Worm (Caenorhabditis elegans) whole organism, young adult: Measurements from ENCODE around the gene srh-127.

Experiments
- B0336.3 ChIP-seq: fragments of 200-800 bp; sonication (Bioruptor generic); IDR thresholded peaks from 2 replicates; pipeline ENCODE4 v1.3.6; 2022; ENCODE audit warnings: missing genetic modification characterization, missing compliant biosample characterization
- D2030.7 ChIP-seq: fragments of 200-800 bp; sonication (Bioruptor generic); IDR thresholded peaks from 2 replicates; pipeline ENCODE4 v1.3.6; 2022; ENCODE audit warnings: missing genetic modification reagents, missing genetic modification characterization, missing compliant biosample characterization
- F37B4.10 ChIP-seq: fragments of 200-800 bp; sonication (Bioruptor generic); IDR thresholded peaks from 2 replicates; pipeline ENCODE4 v1.3.6; 2022; ENCODE audit warnings: missing genetic modification characterization, missing compliant biosample characterization
- K11D2.4 ChIP-seq: fragments of 200-800 bp; sonication (Bioruptor generic); IDR thresholded peaks from 2 replicates; pipeline ENCODE4 v1.3.6; 2022; ENCODE audit warnings: missing genetic modification reagents, missing genetic modification characterization, missing compliant biosample characterization
- K12H6.12 ChIP-seq: fragments of 200-800 bp; sonication (Bioruptor generic); optimal IDR thresholded peaks from 2 replicates; lab custom pipeline; 2018; ENCODE audit warnings: mild to moderate bottlenecking, missing genetic modification characterization, missing compliant biosample characterization
- T26A5.8 ChIP-seq: sonication (generic microtip); optimal IDR thresholded peaks from 2 replicates; lab custom pipeline; 2016; ENCODE audit warnings: missing genetic modification characterization, missing compliant biosample characterization
- Y79H2A.3 ChIP-seq: fragments of 200-800 bp; sonication (Bioruptor generic); conservative IDR thresholded peaks from 2 replicates; pipeline ENCODE4 v1.3.6; 2022; ENCODE audit warnings: missing genetic modification reagents, missing genetic modification characterization, missing compliant biosample characterization
- ama-1 ChIP-seq, 3 experiments: fragments of 150-350 bp in 1 of 3; sonication (generic microtip) in 2 of 3; optimal IDR thresholded peaks; 2 replicates each; lab custom pipeline; 2014 to 2018; ENCODE audit warnings: missing biosample characterization in 2 of 3, missing genetic modification characterization in 2 of 3, missing genetic modification reagents in 2 of 3
- cebp-1 ChIP-seq, 2 experiments: fragments of 200-800 bp in 1 of 2; sonication (Bioruptor generic) in 1 of 2; sonication (generic microtip) in 1 of 2; IDR thresholded peaks in 1 of 2; optimal IDR thresholded peaks in 1 of 2; 2 replicates each; pipeline versions ENCODE4 v1.3.6 to Lab custom; 2017 to 2022; ENCODE audit warnings: missing compliant biosample characterization in 2 of 2, missing genetic modification characterization in 2 of 2, mild to moderate bottlenecking in 1 of 2, missing genetic modification reagents in 1 of 2, moderate library complexity in 1 of 2
- ceh-58 ChIP-seq: fragments of 200-800 bp; sonication (Bioruptor generic); IDR thresholded peaks from 2 replicates; pipeline ENCODE4 v1.3.6; 2022; ENCODE audit warnings: missing genetic modification characterization, missing compliant biosample characterization
- ceh-91 ChIP-seq: fragments of 200-800 bp; sonication (Bioruptor generic); IDR thresholded peaks from 2 replicates; pipeline ENCODE4 v1.3.6; 2022; ENCODE audit warnings: missing genetic modification reagents, missing genetic modification characterization, missing compliant biosample characterization
- chd-7 ChIP-seq: sonication (generic microtip); optimal IDR thresholded peaks from 2 replicates; lab custom pipeline; 2016; ENCODE audit warnings: mild to moderate bottlenecking, missing genetic modification characterization, moderate library complexity, missing compliant biosample characterization
- egrh-3 ChIP-seq: fragments of 200-800 bp; sonication (Bioruptor generic); IDR thresholded peaks from 2 replicates; pipeline ENCODE4 v1.3.6; 2022; ENCODE audit warnings: missing genetic modification reagents, missing genetic modification characterization, missing compliant biosample characterization
- fkh-3 ChIP-seq: sonication (generic microtip); optimal IDR thresholded peaks from 2 replicates; lab custom pipeline; 2016; ENCODE audit warnings: mild to moderate bottlenecking, missing genetic modification characterization, missing compliant biosample characterization
- hlh-26 ChIP-seq: fragments of 200-800 bp; sonication (Bioruptor generic); conservative IDR thresholded peaks from 2 replicates; pipeline ENCODE4 v1.3.6; 2022; ENCODE audit warnings: missing genetic modification reagents, missing genetic modification characterization, missing compliant biosample characterization
- hmg-1.2 ChIP-seq: fragments of 200-800 bp; sonication (Bioruptor generic); IDR thresholded peaks from 2 replicates; pipeline ENCODE4 v1.3.6; 2022; ENCODE audit warnings: missing genetic modification reagents, missing genetic modification characterization, missing compliant biosample characterization
- hsf-1 ChIP-seq: fragments of 200-800 bp; sonication (Bioruptor generic); IDR thresholded peaks from 2 replicates; pipeline ENCODE4 v1.3.6; 2022; ENCODE audit warnings: missing genetic modification reagents, missing genetic modification characterization, missing compliant biosample characterization
- lin-26 ChIP-seq: fragments of 200-800 bp; sonication (Bioruptor generic); IDR thresholded peaks from 2 replicates; pipeline ENCODE4 v1.3.6; 2022; ENCODE audit warnings: missing genetic modification reagents, missing genetic modification characterization, missing compliant biosample characterization
- lin-40 ChIP-seq: sonication (generic microtip); optimal IDR thresholded peaks from 2 replicates; lab custom pipeline; 2016; ENCODE audit warnings: missing genetic modification characterization, mild to moderate bottlenecking, missing compliant biosample characterization, missing genotype, missing genetic modification reagents
- lin-54 ChIP-seq: fragments of 200-800 bp; sonication (Bioruptor generic); optimal IDR thresholded peaks from 2 replicates; lab custom pipeline; 2018; ENCODE audit warnings: mild to moderate bottlenecking, missing genetic modification characterization, missing compliant biosample characterization
- lsy-27 ChIP-seq: sonication (generic microtip); optimal IDR thresholded peaks from 2 replicates; lab custom pipeline; 2017; ENCODE audit warnings: missing genetic modification characterization, mild to moderate bottlenecking, missing compliant biosample characterization, antibody characterized with exemption, missing genotype, borderline replicate concordance; ENCODE audit not compliant: insufficient read depth
- madf-6 ChIP-seq: fragments of 200-800 bp; sonication (Bioruptor generic); IDR thresholded peaks from 2 replicates; pipeline ENCODE4 v1.3.6; 2022; ENCODE audit warnings: missing genetic modification reagents, missing genetic modification characterization, missing compliant biosample characterization
- mel-28 ChIP-seq: sonication (generic microtip); optimal IDR thresholded peaks from 2 replicates; lab custom pipeline; 2016; ENCODE audit warnings: borderline replicate concordance, mild to moderate bottlenecking, missing genetic modification characterization, missing compliant biosample characterization
- nhr-179 ChIP-seq: sonication (generic microtip); optimal IDR thresholded peaks from 2 replicates; lab custom pipeline; 2016; ENCODE audit warnings: mild to moderate bottlenecking, missing genetic modification characterization, missing compliant biosample characterization
- nhr-90 ChIP-seq: sonication (generic microtip); optimal IDR thresholded peaks from 2 replicates; lab custom pipeline; 2016; ENCODE audit warnings: missing genotype, mild to moderate bottlenecking, missing genetic modification characterization, missing compliant biosample characterization
- pha-4 ChIP-seq: fragments of 150-350 bp; sonication (generic microtip); optimal IDR thresholded peaks from 2 replicates; lab custom pipeline; 2014; ENCODE audit warnings: missing biosample characterization, missing genetic modification reagents, missing genetic modification characterization
- repo-1 ChIP-seq: sonication (generic microtip); optimal IDR thresholded peaks from 2 replicates; lab custom pipeline; 2017; ENCODE audit warnings: mild to moderate bottlenecking, missing genetic modification characterization, missing compliant biosample characterization
- rpc-1 ChIP-seq, 2 experiments: fragments of 150-350 bp in 1 of 2; sonication (generic microtip) in 1 of 2; optimal IDR thresholded peaks; 2 replicates each; lab custom pipeline; 2014 to 2018; ENCODE audit warnings: missing biosample characterization in 1 of 2, missing genetic modification characterization in 1 of 2, missing genetic modification reagents in 1 of 2, missing genotype in 1 of 2
- sea-2 ChIP-seq: fragments of 200-800 bp; sonication (Bioruptor generic); IDR thresholded peaks from 2 replicates; pipeline ENCODE4 v1.3.6; 2022; ENCODE audit warnings: missing genetic modification characterization, missing compliant biosample characterization
- snpc-1.1 ChIP-seq: sonication (generic microtip); optimal IDR thresholded peaks from 2 replicates; lab custom pipeline; 2017; ENCODE audit warnings: missing genetic modification characterization, mild to moderate bottlenecking, missing compliant biosample characterization, antibody characterized with exemption, moderate library complexity, missing genotype, missing genetic modification reagents; ENCODE audit not compliant: insufficient read depth
- snpc-4 ChIP-seq, 5 experiments: fragments of 150-350 bp in 1 of 5; sonication (generic microtip) in 4 of 5; optimal IDR thresholded peaks; 2 replicates each; lab custom pipeline; 2014 to 2018; ENCODE audit warnings: missing genetic modification characterization in 5 of 5, missing biosample characterization in 3 of 5, antibody characterized with exemption in 2 of 5, mild to moderate bottlenecking in 2 of 5, missing compliant biosample characterization in 2 of 5, missing genotype in 2 of 5, moderate library complexity in 2 of 5, missing genetic modification reagents in 1 of 5
- tbp1 ChIP-seq: fragments of 200-800 bp; sonication (Bioruptor generic); optimal IDR thresholded peaks from 2 replicates; lab custom pipeline; 2018; ENCODE audit warnings: mild to moderate bottlenecking, missing genetic modification characterization, missing compliant biosample characterization

srh-127 gene

DNA sequence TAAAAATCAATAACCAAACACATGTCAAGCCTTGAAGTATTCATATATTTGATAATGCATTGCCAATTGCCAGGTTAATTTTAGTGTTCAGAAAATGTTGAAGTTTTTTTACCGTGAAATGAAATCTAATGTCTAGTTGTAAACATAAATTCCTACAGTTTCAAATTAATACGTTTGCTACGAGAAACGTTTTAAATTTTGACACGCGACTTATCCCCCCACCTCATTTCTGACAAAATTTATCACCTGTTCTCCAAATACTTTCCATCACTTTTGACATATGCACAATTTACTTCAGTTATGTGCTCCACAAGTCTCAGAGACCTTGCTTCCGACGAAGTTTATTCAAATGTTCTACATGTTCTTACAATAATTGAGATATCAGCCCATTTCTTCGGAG is 20.9 kb downstream of the srh-127 start, which contains the start of gene srh-146:
Gene srh-146, plus strand, starts transcription at position 301 of the 400 bp plus-strand sequence.
- TF ChIP-seq repo-1 (tag; lab: Kevin White, UChicago) (no peak), ceh-58 (GFP tag; lab: Robert Waterston, UW) (no peak)

DNA sequence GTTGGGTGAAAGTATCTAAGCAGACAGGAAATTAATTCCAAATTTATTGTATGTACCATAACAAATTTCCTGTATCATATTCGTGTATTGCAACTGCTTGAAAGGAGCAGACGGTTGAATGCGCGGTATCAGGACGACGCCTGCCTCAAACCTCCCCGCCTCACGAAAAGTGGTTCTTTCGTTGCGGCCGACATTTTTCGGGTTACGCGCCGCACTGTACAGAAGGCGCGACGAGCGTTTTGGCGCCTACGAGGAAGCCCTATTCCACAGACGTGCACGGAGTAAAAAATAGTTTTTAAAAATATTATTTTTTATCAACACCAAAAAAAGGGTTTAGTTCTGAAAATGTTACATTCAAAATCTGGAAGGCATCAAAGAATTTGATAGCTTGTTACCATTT is 27.0 kb downstream of the srh-127 start:
- TF ChIP-seq madf-6, result no peak
- peak; percentile 87 for TF ChIP-seq snpc-4 (GFP tag; optimal IDR thresholded peaks at IDR 0.05; lab: Kevin White, UChicago)
- peak; percentile 64 to 95 (median 82) for TF ChIP-seq snpc-4 (tag; optimal IDR thresholded peaks at IDR 0.05; lab: Kevin White, UChicago)
- no peak for TF ChIP-seq F37B4.10 (GFP tag; lab: Robert Waterston, UW)
- TF ChIP-seq snpc-1.1 (tag; lab: Kevin White, UChicago), result peak; percentile 86
- peak; percentile 60; the same call in 1 of the 2 replicates for TF ChIP-seq hmg-1.2

DNA sequence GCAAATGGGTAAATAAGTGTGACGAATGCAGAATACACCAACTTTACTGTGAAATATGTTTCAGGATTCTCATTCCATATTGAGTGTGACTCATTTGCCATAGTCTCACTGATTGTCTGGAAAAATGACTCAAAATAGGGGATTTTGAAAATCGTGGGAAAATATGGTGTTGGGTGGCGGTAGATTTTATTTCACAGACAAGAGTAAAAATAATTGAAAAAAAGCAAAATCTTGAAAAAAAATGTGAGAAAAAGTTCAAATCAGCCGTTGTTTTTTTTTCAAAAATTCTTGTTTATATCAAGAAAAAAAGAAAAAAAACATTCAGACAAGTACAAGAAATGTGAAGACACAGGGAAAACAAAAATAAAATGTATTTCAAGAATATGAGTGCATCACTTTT is 29.5 kb downstream of the srh-127 start, which contains the start of gene srh-38:
Gene srh-38, minus strand, starts transcription at position 101 of the 400 bp plus-strand sequence.
- no peak for TF ChIP-seq K12H6.12 (tag; lab: Kevin White, UChicago)
- no peak for TF ChIP-seq cebp-1 (GFP tag; IDR thresholded peaks at IDR 0.05; lab: Robert Waterston, UW)
- TF ChIP-seq cebp-1 (tag; optimal IDR thresholded peaks at IDR 0.05; lab: Kevin White, UChicago), result no peak
- no peak for TF ChIP-seq mel-28 (tag; lab: Kevin White, UChicago)
- TF ChIP-seq lsy-27 (tag; lab: Kevin White, UChicago), result no peak
- TF ChIP-seq lin-26, result no peak
- no peak for TF ChIP-seq egrh-3 (GFP tag; lab: Robert Waterston, UW)
- no peak for TF ChIP-seq lin-40 (tag; lab: Kevin White, UChicago)
- no peak for TF ChIP-seq hsf-1 (GFP tag; lab: Robert Waterston, UW)
- TF ChIP-seq lin-54 (GFP tag; lab: Kevin White, UChicago), result no peak
- no peak for TF ChIP-seq pha-4
- TF ChIP-seq Y79H2A.3 (GFP tag; lab: Robert Waterston, UW), result no peak

DNA sequence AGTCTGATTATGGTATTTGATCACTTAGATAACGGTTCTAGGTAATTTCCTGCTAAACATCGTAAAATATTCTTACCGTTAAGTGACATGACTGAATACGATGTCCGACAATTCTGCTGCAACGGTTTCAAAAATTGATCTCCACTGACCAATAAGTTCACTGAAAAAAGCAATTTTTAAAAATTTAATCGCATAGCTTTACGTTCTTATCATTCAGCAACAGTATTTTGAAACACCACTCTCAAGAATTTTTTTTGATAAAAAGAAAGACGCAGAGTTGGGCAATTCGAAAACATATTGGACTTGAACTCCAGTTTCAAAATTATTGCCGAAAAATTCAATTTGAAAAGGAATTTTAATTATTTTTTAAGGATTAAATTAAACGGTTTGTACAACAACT is 34.5 kb downstream of the srh-127 start, which contains the start of gene C31B8.12:
Gene C31B8.12, minus strand, starts transcription at position 101 of the 400 bp plus-strand sequence.
- TF ChIP-seq B0336.3 (no peak), egrh-3 (GFP tag; lab: Robert Waterston, UW) (no peak), ama-1 (optimal IDR thresholded peaks at IDR 0.05; lab: Kevin White, UChicago) (no peak), ama-1 (GFP tag; optimal IDR thresholded peaks at IDR 0.05; lab: Kevin White, UChicago) (no peak), hmg-1.2 (no peak), sea-2 (no peak), fkh-3 (no peak)

DNA sequence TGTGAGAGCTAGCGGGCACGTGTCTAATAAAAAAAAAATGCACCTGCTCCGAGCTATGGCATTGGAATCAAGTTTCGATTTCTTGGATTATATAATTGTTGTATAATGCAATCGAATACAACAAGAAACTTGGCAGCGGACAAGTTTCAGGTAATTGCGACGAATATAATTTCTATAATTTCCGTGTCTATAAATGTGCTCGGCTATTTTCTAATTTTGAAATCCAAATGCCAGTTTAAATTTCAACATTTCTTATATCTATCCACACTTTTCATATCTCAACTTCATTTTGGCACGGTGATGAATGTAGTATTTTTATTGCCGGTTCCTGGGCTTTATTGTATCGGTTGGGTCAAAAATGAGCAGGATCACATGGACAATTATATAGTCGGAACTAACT is 36.7 kb downstream of the srh-127 start, which contains the start of gene C31B8.16:
Gene C31B8.16, plus strand, starts transcription at position 301 of the 400 bp plus-strand sequence.
- TF ChIP-seq hlh-26, result no peak
- no peak for TF ChIP-seq nhr-179 (tag; lab: Kevin White, UChicago)
- TF ChIP-seq chd-7 (tag; lab: Kevin White, UChicago), result no peak
- TF ChIP-seq T26A5.8 (tag; lab: Kevin White, UChicago), result no peak
- TF ChIP-seq sea-2, result no peak
- no peak for TF ChIP-seq snpc-1.1 (tag; lab: Kevin White, UChicago)
- TF ChIP-seq rpc-1 (optimal IDR thresholded peaks at IDR 0.05; lab: Kevin White, UChicago), result no peak
- TF ChIP-seq rpc-1 (tag; optimal IDR thresholded peaks at IDR 0.05; lab: Kevin White, UChicago), result no peak

DNA sequence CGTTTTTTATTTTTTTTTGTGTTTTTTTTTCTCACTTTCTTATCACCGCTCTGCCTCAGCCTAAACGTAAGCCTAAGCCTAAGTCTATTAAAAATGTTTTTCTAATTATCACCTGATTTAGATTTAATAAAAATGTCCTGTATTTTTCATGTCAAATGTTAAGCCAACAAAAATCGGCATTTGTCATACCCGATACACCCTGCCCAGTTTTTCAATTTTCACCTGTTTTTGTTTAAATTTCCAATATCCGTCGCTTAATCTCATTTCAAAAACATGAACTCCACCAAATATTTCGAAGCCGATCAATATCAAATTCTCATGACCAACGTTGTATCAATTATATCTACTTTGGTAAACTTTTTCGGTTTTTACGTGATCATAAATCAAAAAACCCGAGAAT is 38.2 kb downstream of the srh-127 start, which contains the start of gene C31B8.1:
Gene C31B8.1, plus strand, starts transcription at position 301 of the 400 bp plus-strand sequence.
- no peak for TF ChIP-seq rpc-1 (optimal IDR thresholded peaks at IDR 0.05; lab: Kevin White, UChicago)
- no peak for TF ChIP-seq rpc-1 (tag; optimal IDR thresholded peaks at IDR 0.05; lab: Kevin White, UChicago)
- TF ChIP-seq K11D2.4 (GFP tag; lab: Robert Waterston, UW), result no peak
- no peak for TF ChIP-seq tbp1 (GFP tag; lab: Kevin White, UChicago)
- no peak for TF ChIP-seq nhr-90
- TF ChIP-seq D2030.7 (GFP tag; lab: Robert Waterston, UW), result no peak
- no peak for TF ChIP-seq snpc-1.1 (tag; lab: Kevin White, UChicago)
- TF ChIP-seq ceh-91 (GFP tag; lab: Robert Waterston, UW), result no peak
